Fruit fly (Drosophila melanogaster) whole organism, wandering third instar larva: ENCODE results near the gene Sec5.

ENCODE experiments used
- Myc ChIP-seq: fragments of >200 bp; optimal IDR thresholded peaks from 2 replicates; lab custom pipeline; 2017
- usp ChIP-seq: fragments of >200 bp; optimal IDR thresholded peaks from 2 replicates; lab custom pipeline; 2017; ENCODE audit warnings: missing biosample characterization, missing genetic modification characterization

DNA sequence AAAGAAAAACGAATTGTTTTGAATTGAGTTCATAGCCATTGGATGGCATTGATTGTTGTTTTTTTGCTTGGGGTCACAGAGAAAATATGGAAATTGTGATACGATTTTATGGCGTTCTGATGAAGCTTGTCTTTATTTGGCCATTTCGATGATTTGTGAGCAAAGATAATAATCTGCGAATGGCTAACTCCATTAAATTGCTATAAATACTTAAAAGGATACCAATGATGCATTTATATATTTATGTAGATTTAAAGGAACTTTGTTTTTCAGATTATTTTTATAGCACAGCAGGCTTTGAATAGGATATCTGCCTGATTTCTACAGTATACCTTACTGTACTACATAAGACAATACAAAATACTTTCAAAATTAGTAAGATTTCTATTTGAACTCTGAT is 46.8 kb upstream of the Sec5 start, which contains the start of gene CG8840:
- no peak for TF ChIP-seq Myc (lab: Kevin White, UChicago)
- no peak for TF ChIP-seq usp (GFP tag; lab: Kevin White, UChicago)
